Fruit fly (Drosophila melanogaster) whole organism, adult: ENCODE measurements around the gene CG10252.

ENCODE experiments used
- CG11617 ChIP-seq: fragments of 200-800 bp; sonication (Bioruptor generic); optimal IDR thresholded peaks from 2 replicates; lab custom pipeline; 2017; ENCODE audit warnings: mild to moderate bottlenecking, missing biosample characterization, missing genetic modification reagents, missing genetic modification characterization
- CG14711 ChIP-seq: fragments of 200-800 bp; sonication (Bioruptor generic); optimal IDR thresholded peaks from 2 replicates; lab custom pipeline; 2018; ENCODE audit warnings: missing biosample characterization, mild to moderate bottlenecking, missing genetic modification characterization, moderate library complexity
- CG1620 ChIP-seq: fragments of 200-800 bp; sonication (Bioruptor generic); optimal IDR thresholded peaks from 2 replicates; lab custom pipeline; 2016; ENCODE audit warnings: missing biosample characterization, missing genetic modification characterization
- CG33017 ChIP-seq: fragments of 200-800 bp; sonication (Bioruptor generic); optimal IDR thresholded peaks from 2 replicates; lab custom pipeline; 2018; ENCODE audit warnings: missing biosample characterization, mild to moderate bottlenecking, missing genetic modification characterization, moderate library complexity
- CG7045 ChIP-seq: fragments of 200-800 bp; sonication (Bioruptor generic); optimal IDR thresholded peaks from 2 replicates; lab custom pipeline; 2017; ENCODE audit warnings: missing biosample characterization, mild to moderate bottlenecking, missing genetic modification characterization
- CG7101 ChIP-seq: fragments of 200-800 bp; sonication (Bioruptor generic); optimal IDR thresholded peaks from 2 replicates; lab custom pipeline; 2018; ENCODE audit warnings: missing biosample characterization, mild to moderate bottlenecking, missing genetic modification characterization, moderate library complexity
- Clk ChIP-seq: fragments of 200-800 bp; sonication (Bioruptor generic); optimal IDR thresholded peaks from 2 replicates; lab custom pipeline; 2017; ENCODE audit warnings: missing biosample characterization, missing genetic modification characterization
- Crg-1 ChIP-seq: fragments of 200-800 bp; sonication (Bioruptor generic); optimal IDR thresholded peaks from 2 replicates; lab custom pipeline; 2016; ENCODE audit warnings: missing biosample characterization, missing genetic modification characterization
- Mnt ChIP-seq: fragments of 200-800 bp; sonication (Bioruptor generic); optimal IDR thresholded peaks from 2 replicates; lab custom pipeline; 2016; ENCODE audit warnings: missing biosample characterization, mild to moderate bottlenecking, missing genetic modification characterization
- cic ChIP-seq: fragments of 200-800 bp; sonication (Bioruptor generic); optimal IDR thresholded peaks from 2 replicates; lab custom pipeline; 2017; ENCODE audit warnings: missing biosample characterization, mild to moderate bottlenecking, missing genetic modification characterization, moderate library complexity
- kay ChIP-seq: fragments of 200-800 bp; sonication (Bioruptor generic); peaks from one replicate; lab custom pipeline; 2016; ENCODE audit warnings: missing biosample characterization, missing genetic modification characterization, borderline replicate concordance
- ovo ChIP-seq: fragments of 200-800 bp; sonication (Bioruptor generic); optimal IDR thresholded peaks from 2 replicates; lab custom pipeline; 2016; ENCODE audit warnings: missing biosample characterization, missing genetic modification characterization
- tj ChIP-seq: fragments of 200-800 bp; sonication (Bioruptor generic); optimal IDR thresholded peaks from 3 replicates; lab custom pipeline; 2017; ENCODE audit warnings: missing biosample characterization, mild to moderate bottlenecking, missing genetic modification characterization, moderate library complexity
- toe ChIP-seq: fragments of 200-800 bp; sonication (Bioruptor generic); optimal IDR thresholded peaks from 2 replicates; lab custom pipeline; 2016; ENCODE audit warnings: missing biosample characterization, missing genetic modification characterization

DNA sequence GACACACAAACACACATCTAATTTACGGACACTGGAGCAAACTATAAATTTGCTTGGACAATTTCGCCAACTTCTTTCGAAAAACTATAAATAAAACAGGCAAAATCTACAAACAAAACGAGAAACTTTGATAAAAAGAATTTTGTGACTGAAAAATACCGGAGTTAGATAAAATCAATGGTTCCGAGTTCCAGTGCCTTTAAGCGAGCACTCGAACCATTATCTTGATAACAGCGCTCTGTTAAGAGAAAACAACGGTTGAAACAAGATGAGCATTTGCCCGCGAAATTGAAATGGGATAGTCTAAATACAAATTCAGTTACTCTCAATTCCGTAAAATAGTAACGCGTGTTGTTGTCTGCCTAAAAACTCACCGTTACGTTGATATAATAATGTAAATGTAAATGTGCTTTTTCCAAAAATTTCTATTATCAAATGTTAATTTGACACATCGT is 1.4 kb downstream of the CG10252 start, which contains the start of gene CG10254:
- TF ChIP-seq CG14711 (tag; lab: Kevin White, UChicago) (no peak), cic (GFP tag; lab: Kevin White, UChicago) (no peak), Clk (GFP tag; lab: Kevin White, UChicago) (no peak), Crg-1 (GFP tag; lab: Kevin White, UChicago) (no peak), kay (GFP tag; lab: Kevin White, UChicago) (no peak), toe (GFP tag; lab: Kevin White, UChicago) (no peak), CG11617 (GFP tag; lab: Kevin White, UChicago) (no peak), Mnt (GFP tag; lab: Kevin White, UChicago) (no peak), CG1620 (no peak), CG7045 (no peak), ovo (GFP tag; lab: Kevin White, UChicago) (no peak), CG33017 (tag; lab: Kevin White, UChicago) (no peak), CG7101 (tag; lab: Kevin White, UChicago) (no peak), tj (no peak)
